Worm (Caenorhabditis elegans) whole organism, young adult: ENCODE measurements around the gene F19G12.11.

Source experiments
- attf-3 ChIP-seq: fragments of 200-800 bp; sonication (Bioruptor generic); conservative IDR thresholded peaks from 2 replicates; pipeline ENCODE4 v1.3.6; 2022; ENCODE audit warnings: missing genetic modification reagents, missing genetic modification characterization, missing compliant biosample characterization
- ceh-91 ChIP-seq: fragments of 200-800 bp; sonication (Bioruptor generic); IDR thresholded peaks from 2 replicates; pipeline ENCODE4 v1.3.6; 2022; ENCODE audit warnings: missing genetic modification reagents, missing genetic modification characterization, missing compliant biosample characterization
- dpl-1 ChIP-seq: fragments of 150-350 bp; optimal IDR thresholded peaks from 2 replicates; lab custom pipeline; 2014; ENCODE audit warnings: missing biosample characterization, missing genetic modification reagents, missing genetic modification characterization
- sea-2 ChIP-seq: fragments of 200-800 bp; sonication (Bioruptor generic); IDR thresholded peaks from 2 replicates; pipeline ENCODE4 v1.3.6; 2022; ENCODE audit warnings: missing genetic modification characterization, missing compliant biosample characterization

- TF ChIP-seq sea-2 (GFP tag; lab: Robert Waterston, UW) (no peak), dpl-1 (GFP tag; lab: Kevin White, UChicago) (no peak), ceh-91 (GFP tag; lab: Robert Waterston, UW) (no peak), attf-3 (GFP tag; lab: Robert Waterston, UW) (no peak)
Measured at ce11 chrX:1389382-1389983, 36.8 kb downstream of the F19G12.11 start.
